Worm (Caenorhabditis elegans) whole organism, L4/young adult: Measurements from ENCODE around the gene C09H10.4.
A peak's percentile ranks its signal among the peaks of the same experiment; 100 is the strongest.
"Not testable (repeated sequence)": the region's sequence is repeated elsewhere in the genome, so short reads cannot be mapped to it uniquely, and the experiment has no call there.

ENCODE experiments used
- W03F9.2 ChIP-seq: fragments of 150-350 bp; optimal IDR thresholded peaks from 2 replicates; lab custom pipeline; 2014; ENCODE audit warnings: missing biosample characterization, missing genetic modification characterization
- dao-5 ChIP-seq: sonication (generic microtip); optimal IDR thresholded peaks from 2 replicates; lab custom pipeline; 2016; ENCODE audit warnings: missing genotype, missing genetic modification characterization, moderate library complexity, missing compliant biosample characterization
- him-1 ChIP-seq: sonication (generic microtip); optimal IDR thresholded peaks from 2 replicates; lab custom pipeline; 2016; ENCODE audit warnings: missing genotype, missing genetic modification reagents, missing genetic modification characterization, missing compliant biosample characterization

Gene C09H10.4

DNA sequence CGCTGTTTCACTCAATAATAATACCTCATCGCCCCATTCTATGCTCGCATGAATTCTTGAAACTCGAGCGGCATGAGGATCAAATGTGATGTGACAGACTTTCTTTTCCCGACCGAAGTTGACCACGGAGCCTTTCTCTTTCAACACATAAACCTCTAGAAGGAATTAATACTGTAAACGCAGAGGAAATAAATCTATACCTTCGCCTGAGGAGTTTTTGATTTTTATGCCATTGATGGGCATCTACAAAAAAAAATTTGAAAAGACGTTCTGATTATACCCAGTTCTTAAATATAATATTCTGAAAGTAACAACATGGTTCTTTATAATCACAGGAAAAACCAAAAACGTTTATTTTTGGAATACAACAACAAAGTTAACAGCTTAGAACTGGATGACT is 3.7 kb upstream of the C09H10.4 start, which contains the start of gene nbs-1:
nbs-1 (minus strand) TSS at position 246 of the 400 bp plus-strand sequence.
- TF ChIP-seq dao-5 (tag; lab: Kevin White, UChicago): no peak

- TF ChIP-seq dao-5 (tag; lab: Kevin White, UChicago) (no peak), W03F9.2 (tag; lab: Kevin White, UChicago) (peak; percentile 87), him-1 (tag; lab: Kevin White, UChicago) (peak; percentile 28)
These were observed 2.6 kb upstream of the C09H10.4 start, which contains the start of the genes rpl-36.A and nuo-1 for ce11 chrII:11097154-11097887. TSS of gene rpl-36.A (minus strand) at chrII:11097204. TSS of gene nuo-1 (plus strand) at chrII:11097837.

ce11 chrII:11101171-11101570 is 1.2 kb downstream of the C09H10.4 start:
- TF ChIP-seq W03F9.2 (tag; lab: Kevin White, UChicago) (no peak), dao-5 (tag; lab: Kevin White, UChicago) (no peak), him-1 (tag; lab: Kevin White, UChicago) (no peak)

ce11 chrII:11103052-11103451 is 3.1 kb downstream of the C09H10.4 start:
- TF ChIP-seq him-1 (tag; lab: Kevin White, UChicago) (no peak), W03F9.2 (tag; lab: Kevin White, UChicago) (peak; percentile 64)

DNA sequence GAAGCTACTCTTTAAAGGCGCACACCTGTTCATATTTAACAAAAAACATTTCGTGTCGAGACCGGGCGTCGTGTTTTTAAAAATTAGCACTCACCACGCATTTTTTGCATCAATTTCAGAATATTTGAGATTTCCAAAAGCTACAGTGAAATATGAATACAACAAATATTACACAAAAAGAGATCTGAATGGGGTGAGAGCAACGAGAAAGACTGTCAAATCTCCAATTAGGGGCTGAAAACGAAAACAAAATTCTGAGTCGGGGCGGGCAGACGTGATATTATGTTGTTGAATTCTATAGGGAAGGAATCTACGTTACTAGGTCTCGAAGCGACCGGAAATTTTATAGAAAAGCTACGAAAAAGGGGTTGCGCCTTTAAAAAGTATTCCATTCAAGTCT is 3.7 kb downstream of the C09H10.4 start, which contains the start of gene C09H10.5:
C09H10.5 (minus strand) TSS at position 101 of the 400 bp plus-strand sequence.
- TF ChIP-seq him-1 (tag; lab: Kevin White, UChicago) (no peak), W03F9.2 (tag; lab: Kevin White, UChicago) (no peak), dao-5 (tag; lab: Kevin White, UChicago) (no peak)

DNA sequence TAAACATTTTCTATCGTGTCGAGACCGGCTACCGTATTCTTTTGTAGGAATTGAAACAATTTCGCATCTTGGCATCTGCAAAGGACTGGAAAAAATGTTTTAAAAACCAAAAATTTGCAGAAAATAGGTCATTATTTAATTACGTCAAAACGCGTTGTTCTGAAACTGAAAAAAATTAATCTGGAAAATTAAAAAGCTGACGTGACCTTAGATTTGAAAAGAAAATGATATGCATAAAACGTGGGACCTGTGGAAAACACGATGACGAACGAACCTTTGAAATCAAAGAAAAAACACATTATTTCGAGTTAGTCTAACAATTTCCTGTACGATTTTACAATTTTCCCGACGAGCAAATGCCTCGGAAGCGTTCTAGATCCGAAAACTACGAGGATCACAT is 4.2 kb downstream of the C09H10.4 start, which contains the start of gene C09H10.9:
C09H10.9 (plus strand) TSS at position 301 of the 400 bp plus-strand sequence.
- TF ChIP-seq him-1 (tag; lab: Kevin White, UChicago) (no peak), W03F9.2 (tag; lab: Kevin White, UChicago) (no peak), dao-5 (tag; lab: Kevin White, UChicago) (no peak)

DNA sequence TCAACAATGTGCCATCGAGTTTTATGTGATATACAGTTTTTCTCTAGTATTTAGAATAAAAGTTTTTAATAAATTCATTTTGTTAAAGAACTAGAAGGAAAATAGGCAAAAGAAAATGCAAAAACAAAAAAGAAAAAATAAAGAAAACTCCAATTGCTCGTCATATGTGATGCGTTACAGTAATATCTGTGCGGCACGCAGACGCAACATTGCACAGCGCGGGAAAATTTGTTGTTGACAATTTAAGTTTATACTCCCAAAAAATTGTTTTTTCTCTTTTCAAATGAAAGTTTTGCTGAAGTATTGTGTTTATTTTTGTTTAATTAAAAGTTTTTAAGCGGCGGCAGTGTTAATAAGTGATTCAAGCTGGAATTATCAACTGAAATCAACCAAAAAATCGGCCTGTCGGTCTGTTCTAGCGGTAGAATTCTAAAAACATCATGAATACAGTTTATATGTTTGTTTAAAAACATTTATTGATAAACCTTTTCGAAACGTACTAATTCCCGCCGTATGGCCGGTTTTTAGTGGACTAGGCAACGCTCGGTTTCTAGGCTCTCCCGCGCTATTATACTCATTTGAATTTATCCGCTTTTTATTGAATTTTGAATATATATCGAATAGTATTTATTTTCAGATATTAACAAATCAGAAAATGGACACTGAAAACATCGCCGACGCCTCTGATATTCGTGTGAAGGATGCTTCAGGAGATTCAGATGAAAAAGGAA is 6.2 kb downstream of the C09H10.4 start, which contains the start of gene nasp-1:
nasp-1 (plus strand) TSS at position 632 of the 731 bp plus-strand sequence.
- TF ChIP-seq him-1 (tag; lab: Kevin White, UChicago) (no peak), dao-5 (tag; lab: Kevin White, UChicago) (no peak), W03F9.2 (tag; lab: Kevin White, UChicago) (peak; percentile 8)

DNA sequence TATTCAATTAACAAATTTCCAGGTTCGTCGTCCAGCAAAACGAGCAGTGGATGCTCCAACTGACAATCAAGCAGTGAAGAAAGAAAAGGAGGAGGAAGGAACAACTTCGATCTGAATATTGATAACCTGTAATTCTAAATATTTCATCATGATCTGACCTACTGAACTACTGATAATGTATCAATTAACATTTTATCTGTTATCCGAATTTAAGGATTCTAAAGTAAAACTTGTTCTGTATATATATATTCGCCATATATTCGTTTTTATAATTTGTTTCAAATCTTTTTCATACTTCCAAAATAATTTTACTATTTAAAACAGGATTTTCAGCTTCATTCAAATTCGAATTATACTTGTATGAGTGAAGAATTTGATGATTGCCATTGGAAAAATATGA is 7.9 kb downstream of the C09H10.4 start, which contains the start of gene apc-17:
apc-17 (plus strand) TSS at position 301 of the 400 bp plus-strand sequence.
- TF ChIP-seq dao-5 (tag; lab: Kevin White, UChicago) (no peak), W03F9.2 (tag; lab: Kevin White, UChicago) (no peak), him-1 (tag; lab: Kevin White, UChicago) (no peak)

DNA sequence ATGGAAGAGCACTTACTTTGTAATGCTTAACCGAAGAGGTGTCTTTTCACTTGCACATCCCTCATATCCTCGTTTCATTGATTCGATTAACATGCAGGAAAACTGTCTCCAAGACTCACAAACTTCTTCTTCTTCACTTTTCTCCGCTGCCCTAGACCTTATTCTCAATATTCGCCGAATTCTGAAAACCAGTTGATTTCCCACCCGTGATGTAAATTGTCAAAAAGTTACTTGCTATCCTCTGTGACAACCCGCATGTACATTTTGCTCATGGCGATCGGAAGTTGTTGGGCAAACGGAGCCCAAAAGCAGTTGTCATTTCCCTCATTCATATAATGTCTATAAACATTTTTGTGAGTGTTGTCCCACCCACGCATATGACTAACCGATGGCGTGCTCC is 10.5 kb downstream of the C09H10.4 start:
- no peak for TF ChIP-seq W03F9.2 (tag; lab: Kevin White, UChicago)
- no peak for TF ChIP-seq dao-5 (tag; lab: Kevin White, UChicago)
- no peak for TF ChIP-seq him-1 (tag; lab: Kevin White, UChicago)

DNA sequence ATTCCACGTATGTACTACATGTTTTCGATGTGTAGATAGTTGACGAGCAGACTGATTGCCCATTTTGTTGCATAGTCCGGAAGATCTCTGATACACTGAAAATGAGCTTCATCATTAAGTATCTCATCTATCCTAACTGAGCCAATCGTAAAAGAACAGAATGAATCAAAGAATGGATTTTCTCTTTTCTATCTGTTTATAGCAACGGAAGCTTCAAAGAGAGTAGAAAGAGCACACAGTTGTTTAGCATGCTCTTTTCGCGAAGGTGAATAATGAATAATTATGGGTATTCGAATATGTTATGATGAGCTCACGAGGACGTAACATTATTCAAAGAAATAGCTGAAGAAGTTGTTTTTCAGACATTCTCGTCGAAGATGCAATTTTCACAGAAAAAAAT is 11.2 kb downstream of the C09H10.4 start, which contains the start of gene glb-4:
glb-4 (minus strand) TSS at position 101 of the 400 bp plus-strand sequence.
- no peak for TF ChIP-seq him-1 (tag; lab: Kevin White, UChicago)
- no peak for TF ChIP-seq W03F9.2 (tag; lab: Kevin White, UChicago)
- TF ChIP-seq dao-5 (tag; lab: Kevin White, UChicago): no peak

DNA sequence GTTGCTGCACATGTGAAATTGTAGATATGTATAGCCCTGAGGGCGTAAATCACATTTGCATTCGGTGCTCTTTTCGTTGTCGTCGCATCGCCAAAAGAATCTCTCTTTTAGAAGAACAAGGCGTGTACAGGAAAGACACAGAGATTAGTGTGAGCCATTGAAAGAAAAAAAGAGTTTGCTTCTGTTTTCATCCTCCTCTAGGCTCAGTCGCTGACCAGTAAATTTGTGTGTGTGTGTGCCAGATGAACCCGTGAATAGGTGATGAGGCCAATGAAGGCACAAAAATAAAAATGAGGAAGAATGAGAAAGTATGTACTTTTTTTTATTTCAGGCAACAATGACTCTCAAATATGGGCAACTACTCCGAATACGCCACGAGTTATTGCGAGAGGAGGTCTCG is 12.5 kb downstream of the C09H10.4 start, which contains the start of gene mat-2:
mat-2 (plus strand) TSS at position 301 of the 400 bp plus-strand sequence.
- TF ChIP-seq him-1 (tag; lab: Kevin White, UChicago) (no peak), dao-5 (tag; lab: Kevin White, UChicago) (no peak), W03F9.2 (tag; lab: Kevin White, UChicago) (no peak)

- TF ChIP-seq dao-5, him-1, W03F9.2 (tag; lab: Kevin White, UChicago): not testable (repeated sequence)
These were observed 21.9 kb downstream of the C09H10.4 start, which contains the start of gene W10C6.2 for ce11 chrII:11121800-11122199. TSS of gene W10C6.2 (minus strand) at chrII:11121900.
